Worm (Caenorhabditis elegans) whole organism, L4 larva: Measurements from ENCODE around the gene prp-39.

Experiments used
- D1046.2 ChIP-seq: fragments of 200-800 bp; sonication (Bioruptor generic); IDR thresholded peaks from 2 replicates; pipeline ENCODE4 v1.3.6; 2022; ENCODE audit warnings: missing genetic modification characterization, missing compliant biosample characterization
- F26F4.8 ChIP-seq: fragments of 200-800 bp; sonication (Bioruptor generic); conservative IDR thresholded peaks from 2 replicates; pipeline ENCODE4 v1.3.6; 2022; ENCODE audit warnings: missing genetic modification characterization, missing compliant biosample characterization
- F49E8.2 ChIP-seq: sonication (generic microtip); optimal IDR thresholded peaks from 2 replicates; lab custom pipeline; 2016; ENCODE audit warnings: missing compliant biosample characterization, mild to moderate bottlenecking, missing genetic modification characterization, borderline replicate concordance
- R02D3.7 ChIP-seq: fragments of 150-350 bp; sonication (generic microtip); optimal IDR thresholded peaks from 3 replicates; lab custom pipeline; 2014; ENCODE audit warnings: missing biosample characterization, missing genetic modification characterization
- Y5F2A.4 ChIP-seq: fragments of 200-800 bp; sonication (Bioruptor generic); optimal IDR thresholded peaks from 2 replicates; lab custom pipeline; 2018; ENCODE audit warnings: mild to moderate bottlenecking, missing genetic modification characterization, missing compliant biosample characterization
- ZK337.2 ChIP-seq: fragments of 200-800 bp; sonication (Bioruptor generic); IDR thresholded peaks from 2 replicates; pipeline ENCODE4 v1.3.6; 2022; ENCODE audit warnings: missing genetic modification reagents, missing genetic modification characterization, missing compliant biosample characterization
- ZK546.5 ChIP-seq, 2 experiments: sonication (generic microtip); optimal IDR thresholded peaks; 2 replicates each; lab custom pipeline; 2017; ENCODE audit warnings: missing biosample characterization in 2 of 2, missing genetic modification characterization in 2 of 2
- aly-2 ChIP-seq: sonication (generic microtip); optimal IDR thresholded peaks from 2 replicates; lab custom pipeline; 2018; ENCODE audit warnings: missing biosample characterization, missing genetic modification characterization
- ama-1 ChIP-seq: fragments of 150-350 bp; optimal IDR thresholded peaks from 2 replicates; lab custom pipeline; 2014; ENCODE audit warnings: inconsistent platforms, mixed read lengths
- attf-4 ChIP-seq: sonication (generic microtip); optimal IDR thresholded peaks from 3 replicates; lab custom pipeline; 2017; ENCODE audit warnings: missing biosample characterization, missing genetic modification characterization
- ceh-62 ChIP-seq: sonication (generic microtip); optimal IDR thresholded peaks from 2 replicates; lab custom pipeline; 2017; ENCODE audit warnings: missing biosample characterization, missing genetic modification characterization
- cey-2 ChIP-seq: sonication (generic microtip); optimal IDR thresholded peaks from 3 replicates; lab custom pipeline; 2017; ENCODE audit warnings: missing genetic modification characterization, mild to moderate bottlenecking, missing compliant biosample characterization, antibody characterized with exemption, borderline replicate concordance; ENCODE audit not compliant: insufficient read depth
- ctbp-1 ChIP-seq: fragments of 200-800 bp; sonication (Bioruptor generic); IDR thresholded peaks from 2 replicates; pipeline ENCODE4 v1.3.6; 2022; ENCODE audit warnings: missing genetic modification reagents, missing genetic modification characterization, missing compliant biosample characterization
- daf-12 ChIP-seq: fragments of 150-350 bp; optimal IDR thresholded peaks from 2 replicates; lab custom pipeline; 2014; ENCODE audit warnings: missing biosample characterization, missing genetic modification reagents, missing genetic modification characterization
- daf-16 ChIP-seq, 3 experiments: sonication (generic microtip); optimal IDR thresholded peaks; 2 replicates each; lab custom pipeline; 2016 to 2017; ENCODE audit warnings: missing genetic modification characterization in 3 of 3, missing genetic modification reagents in 3 of 3, mild to moderate bottlenecking in 2 of 3, missing compliant biosample characterization in 2 of 3, missing biosample characterization in 1 of 3, moderate library complexity in 1 of 3
- daf-19 ChIP-seq: fragments of 200-800 bp; sonication (Bioruptor generic); conservative IDR thresholded peaks from 2 replicates; pipeline ENCODE4 v1.3.6; 2022; ENCODE audit warnings: missing genetic modification characterization, missing compliant biosample characterization
- dmd-6 ChIP-seq: fragments of 200-800 bp; sonication (Bioruptor generic); IDR thresholded peaks from 2 replicates; pipeline ENCODE4 v1.3.6; 2022; ENCODE audit warnings: missing genetic modification reagents, missing genetic modification characterization, missing compliant biosample characterization
- egl-27 ChIP-seq: sonication (generic microtip); optimal IDR thresholded peaks from 3 replicates; lab custom pipeline; 2017; ENCODE audit warnings: missing biosample characterization, missing genetic modification reagents, missing genetic modification characterization
- fkh-10 ChIP-seq: fragments of 150-350 bp; optimal IDR thresholded peaks from 2 replicates; lab custom pipeline; 2014; ENCODE audit warnings: missing biosample characterization, missing genetic modification reagents, missing genetic modification characterization
- fos-1 ChIP-seq: fragments of 150-350 bp; optimal IDR thresholded peaks from 2 replicates; lab custom pipeline; 2014; ENCODE audit warnings: missing biosample characterization, missing genetic modification characterization
- gei-8 ChIP-seq: fragments of 200-800 bp; sonication (Bioruptor generic); optimal IDR thresholded peaks from 2 replicates; lab custom pipeline; 2018; ENCODE audit warnings: mild to moderate bottlenecking, missing genetic modification characterization, missing compliant biosample characterization
- hif-1 ChIP-seq, 2 experiments: sonication (generic microtip); optimal IDR thresholded peaks; 2 replicates each; lab custom pipeline; 2016 to 2017; ENCODE audit warnings: missing compliant biosample characterization in 2 of 2, missing genetic modification characterization in 2 of 2, missing genetic modification reagents in 2 of 2, missing genotype in 2 of 2, mild to moderate bottlenecking in 1 of 2
- hlh-11 ChIP-seq: fragments of 200-800 bp; sonication (Bioruptor generic); optimal IDR thresholded peaks from 2 replicates; lab custom pipeline; 2018; ENCODE audit warnings: mild to moderate bottlenecking, missing genetic modification characterization, missing compliant biosample characterization
- hlh-30 ChIP-seq: sonication (generic microtip); optimal IDR thresholded peaks from 2 replicates; lab custom pipeline; 2017; ENCODE audit warnings: antibody characterized with exemption, mild to moderate bottlenecking, missing genetic modification characterization, missing compliant biosample characterization; ENCODE audit not compliant: insufficient read depth
- jun-1 ChIP-seq: fragments of 150-350 bp; optimal IDR thresholded peaks from 2 replicates; lab custom pipeline; 2014; ENCODE audit warnings: missing biosample characterization, missing genetic modification reagents, missing genetic modification characterization
- lin-29 ChIP-seq: fragments of 200-800 bp; sonication (Bioruptor generic); IDR thresholded peaks from 2 replicates; pipeline ENCODE4 v1.3.6; 2022; ENCODE audit warnings: missing genetic modification reagents, missing genetic modification characterization, missing compliant biosample characterization
- lir-3 ChIP-seq: sonication (generic microtip); optimal IDR thresholded peaks from 2 replicates; lab custom pipeline; 2016; ENCODE audit warnings: mild to moderate bottlenecking, missing genetic modification characterization, missing compliant biosample characterization
- lsy-2 ChIP-seq, 2 experiments: fragments of 150-350 bp in 1 of 2; sonication (generic microtip) in 1 of 2; optimal IDR thresholded peaks; 2 replicates each; lab custom pipeline; 2014 to 2017; ENCODE audit warnings: missing biosample characterization in 2 of 2, missing genetic modification characterization in 2 of 2
- madf-5 ChIP-seq, 2 experiments: fragments of 200-800 bp; sonication (Bioruptor generic); IDR thresholded peaks; 2 replicates each; pipeline ENCODE4 v1.3.6; 2022; ENCODE audit warnings: missing compliant biosample characterization in 2 of 2, missing genetic modification characterization in 2 of 2
- madf-9 ChIP-seq: fragments of 200-800 bp; sonication (Bioruptor generic); conservative IDR thresholded peaks from 2 replicates; pipeline ENCODE4 v1.3.6; 2022; ENCODE audit warnings: missing genetic modification reagents, missing genetic modification characterization, missing compliant biosample characterization
- mdl-1 ChIP-seq, 2 experiments: fragments of 150-350 bp in 1 of 2; sonication (generic microtip) in 1 of 2; optimal IDR thresholded peaks; 2 replicates each; lab custom pipeline; 2014 to 2017; ENCODE audit warnings: missing biosample characterization in 2 of 2, missing genetic modification characterization in 2 of 2
- mdt-29 ChIP-seq: fragments of 200-800 bp; sonication (Bioruptor generic); IDR thresholded peaks from 2 replicates; pipeline ENCODE4 v1.3.6; 2022; ENCODE audit warnings: missing genetic modification reagents, missing genetic modification characterization, missing compliant biosample characterization
- mes-2 ChIP-seq: sonication (generic microtip); optimal IDR thresholded peaks from 2 replicates; lab custom pipeline; 2016; ENCODE audit warnings: missing genotype, mild to moderate bottlenecking, missing genetic modification characterization, missing compliant biosample characterization; ENCODE audit not compliant: poor library complexity, severe bottlenecking
- mxl-3 ChIP-seq: fragments of 200-800 bp; sonication (Bioruptor generic); optimal IDR thresholded peaks from 2 replicates; lab custom pipeline; 2018; ENCODE audit warnings: mild to moderate bottlenecking, missing genetic modification characterization, missing compliant biosample characterization
- nhr-111 ChIP-seq: fragments of 200-800 bp; sonication (Bioruptor generic); optimal IDR thresholded peaks from 2 replicates; lab custom pipeline; 2018; ENCODE audit warnings: mild to moderate bottlenecking, missing genetic modification characterization, missing compliant biosample characterization
- nhr-42 ChIP-seq: fragments of 200-800 bp; sonication (Bioruptor generic); IDR thresholded peaks from 2 replicates; pipeline ENCODE4 v1.3.6; 2022; ENCODE audit warnings: missing genetic modification characterization, missing compliant biosample characterization
- nhr-48 ChIP-seq: sonication (generic microtip); optimal IDR thresholded peaks from 2 replicates; lab custom pipeline; 2016; ENCODE audit warnings: mild to moderate bottlenecking, missing genetic modification characterization, missing compliant biosample characterization
- nhr-76 ChIP-seq: fragments of 150-350 bp; optimal IDR thresholded peaks from 2 replicates; lab custom pipeline; 2014; ENCODE audit warnings: missing biosample characterization, missing genetic modification characterization
- php-3 ChIP-seq: fragments of 200-800 bp; sonication (Bioruptor generic); IDR thresholded peaks from 2 replicates; pipeline ENCODE4 v1.3.6; 2022; ENCODE audit warnings: missing genetic modification reagents, missing genetic modification characterization, missing compliant biosample characterization
- rbr-2 ChIP-seq: sonication (generic microtip); optimal IDR thresholded peaks from 2 replicates; lab custom pipeline; 2016; ENCODE audit warnings: missing genotype, missing genetic modification characterization, missing compliant biosample characterization
- saeg-2 ChIP-seq: fragments of 200-800 bp; sonication (Bioruptor generic); IDR thresholded peaks from 2 replicates; pipeline ENCODE4 v1.3.6; 2022; ENCODE audit warnings: missing genetic modification reagents, missing genetic modification characterization, missing compliant biosample characterization
- skn-1 ChIP-seq: fragments of 150-350 bp; optimal IDR thresholded peaks from 2 replicates; lab custom pipeline; 2014; ENCODE audit warnings: missing biosample characterization, missing genetic modification characterization
- spr-1 ChIP-seq: sonication (generic microtip); optimal IDR thresholded peaks from 2 replicates; lab custom pipeline; 2016; ENCODE audit warnings: mild to moderate bottlenecking, missing genetic modification characterization, missing compliant biosample characterization
- tag-97 ChIP-seq: fragments of 200-800 bp; sonication (Bioruptor generic); IDR thresholded peaks from 2 replicates; pipeline ENCODE4 v1.3.6; 2022; ENCODE audit warnings: missing genetic modification characterization, missing compliant biosample characterization
- unc-130 ChIP-seq: sonication (generic microtip); optimal IDR thresholded peaks from 2 replicates; lab custom pipeline; 2016; ENCODE audit warnings: missing genetic modification reagents, missing genetic modification characterization, missing compliant biosample characterization
- unc-39 ChIP-seq: sonication (generic microtip); optimal IDR thresholded peaks from 2 replicates; lab custom pipeline; 2017; ENCODE audit warnings: missing biosample characterization, missing genetic modification characterization
- unc-62 ChIP-seq, 3 experiments: fragments of 150-350 bp in 1 of 3; sonication (generic microtip); optimal IDR thresholded peaks in 2 of 3; peaks in 1 of 3; 1 replicate in 1 of 3; 2 replicates in 2 of 3; lab custom pipeline; 2014 to 2017; ENCODE audit warnings: missing biosample characterization in 3 of 3, missing genetic modification characterization in 3 of 3, missing genetic modification reagents in 3 of 3, missing genotype in 1 of 3
- vab-7 ChIP-seq: fragments of 200-800 bp; sonication (Bioruptor generic); IDR thresholded peaks from 2 replicates; pipeline ENCODE4 v1.3.6; 2022; ENCODE audit warnings: missing genetic modification reagents, missing genetic modification characterization, missing compliant biosample characterization
- zfp-3 ChIP-seq: fragments of 200-800 bp; sonication (Bioruptor generic); conservative IDR thresholded peaks from 2 replicates; pipeline ENCODE4 v1.3.6; 2022; ENCODE audit warnings: missing genetic modification reagents, missing genetic modification characterization, missing compliant biosample characterization

The prp-39 gene

DNA sequence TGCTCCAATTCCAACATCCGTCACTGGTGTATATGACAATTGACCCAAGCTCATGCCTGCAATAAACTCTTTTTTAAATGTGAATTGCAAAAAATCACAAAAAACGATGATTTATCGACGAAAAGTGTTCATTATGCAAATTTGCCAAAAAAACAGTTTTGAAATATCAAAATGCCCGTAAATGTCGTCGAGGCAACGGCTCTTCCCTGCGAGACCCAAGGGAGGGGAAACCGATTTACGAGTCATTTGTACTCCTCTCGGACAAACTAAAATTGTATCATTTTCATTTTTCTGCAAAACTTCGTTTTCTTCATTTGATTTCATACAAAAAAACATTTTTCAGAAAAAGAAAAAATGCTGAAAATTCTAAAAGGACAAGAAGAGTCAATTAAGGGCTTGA lies 2.1 kb upstream of the prp-39 start, which contains the start of the genes hmgs-1 and F25B4.4:
Gene hmgs-1 (minus strand): TSS at position 56 of the 400 bp plus-strand sequence.
Gene F25B4.4 (plus strand): TSS at position 340 of the 400 bp plus-strand sequence.
- TF ChIP-seq unc-130 = peak; percentile 64
- TF ChIP-seq unc-62 (GFP tag; optimal IDR thresholded peaks at IDR 0.05 in 1 of 2; lab: Kevin White, UChicago) = peak in 1 of 2 experiments; percentile 83
- no peak for TF ChIP-seq unc-62 (tag; optimal IDR thresholded peaks at IDR 0.05; lab: Kevin White, UChicago)
- TF ChIP-seq saeg-2 (GFP tag; lab: Robert Waterston, UW) = no peak
- TF ChIP-seq lsy-2 (tag; optimal IDR thresholded peaks at IDR 0.05; lab: Kevin White, UChicago) = peak; percentile 81 to 95
- TF ChIP-seq ZK546.5 (tag; optimal IDR thresholded peaks at IDR 0.05; lab: Kevin White, UChicago) = peak in 1 of 2 experiments; percentile 21
- no peak for TF ChIP-seq unc-39 (tag; lab: Kevin White, UChicago)
- TF ChIP-seq jun-1 = peak; percentile 64
- TF ChIP-seq gei-8 (GFP tag; lab: Kevin White, UChicago) = no peak
- 0 out of 2 replicates have a peak, but pooled peaks have one; percentile 26 for TF ChIP-seq madf-9 (GFP tag; lab: Robert Waterston, UW)
- TF ChIP-seq ceh-62 (tag; lab: Kevin White, UChicago) = no peak
- TF ChIP-seq hlh-30 = peak; percentile 85
- no peak for TF ChIP-seq tag-97 (GFP tag; lab: Robert Waterston, UW)
- no peak for TF ChIP-seq mdt-29 (GFP tag; lab: Robert Waterston, UW)
- TF ChIP-seq mes-2 = peak; percentile 96
- TF ChIP-seq F26F4.8 (GFP tag; lab: Robert Waterston, UW) = no peak
- no peak for TF ChIP-seq D1046.2
- peak; percentile 88 for TF ChIP-seq rbr-2
- TF ChIP-seq egl-27 = no peak
- TF ChIP-seq fkh-10 (GFP tag; lab: Kevin White, UChicago) = peak; percentile 93
- TF ChIP-seq spr-1 (tag; lab: Kevin White, UChicago) = peak; percentile 48
- no peak for TF ChIP-seq attf-4 (tag; lab: Kevin White, UChicago)
- peak; percentile 99 for TF ChIP-seq R02D3.7 (tag; lab: Kevin White, UChicago)
- TF ChIP-seq dmd-6 (GFP tag; lab: Robert Waterston, UW) = peak; percentile 80
- no peak for TF ChIP-seq nhr-76 (tag; lab: Kevin White, UChicago)
- TF ChIP-seq fos-1 = no peak
- peak; percentile 49 for TF ChIP-seq nhr-48 (tag; lab: Kevin White, UChicago)
- no peak for TF ChIP-seq nhr-111 (GFP tag; lab: Kevin White, UChicago)
- no peak for TF ChIP-seq Y5F2A.4 (GFP tag; lab: Kevin White, UChicago)
- peak; percentile 83 for TF ChIP-seq hlh-11 (tag; lab: Kevin White, UChicago)
- TF ChIP-seq ama-1 (lab: Kevin White, UChicago) = peak; percentile 62
- TF ChIP-seq aly-2 (tag; lab: Kevin White, UChicago) = no peak
- peak; percentile 10 for TF ChIP-seq mxl-3 (GFP tag; lab: Kevin White, UChicago)
- no peak for TF ChIP-seq ZK337.2
- no peak for TF ChIP-seq daf-19 (GFP tag; lab: Robert Waterston, UW)
- 0 out of 4 replicates have a peak, but pooled peaks of 1 of the 2 experiments have one; percentile 27 for TF ChIP-seq madf-5 (GFP tag; IDR thresholded peaks at IDR 0.05; lab: Robert Waterston, UW)
- 0 out of 2 replicates have a peak, but pooled peaks have one; percentile 41 for TF ChIP-seq vab-7 (GFP tag; lab: Robert Waterston, UW)
- TF ChIP-seq cey-2 (tag; lab: Kevin White, UChicago) = no peak
- no peak for TF ChIP-seq lir-3
- TF ChIP-seq hif-1 (tag; optimal IDR thresholded peaks at IDR 0.05; lab: Kevin White, UChicago) = peak in 1 of 2 experiments; percentile 83
- TF ChIP-seq F49E8.2 (tag; lab: Kevin White, UChicago) = peak; percentile 12
- TF ChIP-seq ctbp-1 = peak; percentile 62
- TF ChIP-seq lin-29 (GFP tag; lab: Robert Waterston, UW) = no peak
- 0 out of 2 replicates have a peak, but pooled peaks have one; percentile 5 for TF ChIP-seq php-3
- TF ChIP-seq skn-1 (tag; lab: Kevin White, UChicago) = no peak
- peak; percentile 71; the same call in 1 of the 2 replicates for TF ChIP-seq zfp-3 (GFP tag; lab: Robert Waterston, UW)
- peak in 1 of 2 experiments; percentile 72 for TF ChIP-seq mdl-1 (tag; optimal IDR thresholded peaks at IDR 0.05; lab: Kevin White, UChicago)
- peak in 1 of 2 experiments; percentile 27 for TF ChIP-seq daf-16 (GFP tag; optimal IDR thresholded peaks at IDR 0.05; lab: Kevin White, UChicago)
- peak; percentile 33 for TF ChIP-seq daf-16 (tag; optimal IDR thresholded peaks at IDR 0.05; lab: Kevin White, UChicago)
- TF ChIP-seq daf-12 = no peak
- TF ChIP-seq nhr-42 (GFP tag; lab: Robert Waterston, UW) = peak; percentile 73; the same call in 1 of the 2 replicates
